Fruit fly (Drosophila melanogaster): ENCODE results near the gene CG4872.

DNA sequence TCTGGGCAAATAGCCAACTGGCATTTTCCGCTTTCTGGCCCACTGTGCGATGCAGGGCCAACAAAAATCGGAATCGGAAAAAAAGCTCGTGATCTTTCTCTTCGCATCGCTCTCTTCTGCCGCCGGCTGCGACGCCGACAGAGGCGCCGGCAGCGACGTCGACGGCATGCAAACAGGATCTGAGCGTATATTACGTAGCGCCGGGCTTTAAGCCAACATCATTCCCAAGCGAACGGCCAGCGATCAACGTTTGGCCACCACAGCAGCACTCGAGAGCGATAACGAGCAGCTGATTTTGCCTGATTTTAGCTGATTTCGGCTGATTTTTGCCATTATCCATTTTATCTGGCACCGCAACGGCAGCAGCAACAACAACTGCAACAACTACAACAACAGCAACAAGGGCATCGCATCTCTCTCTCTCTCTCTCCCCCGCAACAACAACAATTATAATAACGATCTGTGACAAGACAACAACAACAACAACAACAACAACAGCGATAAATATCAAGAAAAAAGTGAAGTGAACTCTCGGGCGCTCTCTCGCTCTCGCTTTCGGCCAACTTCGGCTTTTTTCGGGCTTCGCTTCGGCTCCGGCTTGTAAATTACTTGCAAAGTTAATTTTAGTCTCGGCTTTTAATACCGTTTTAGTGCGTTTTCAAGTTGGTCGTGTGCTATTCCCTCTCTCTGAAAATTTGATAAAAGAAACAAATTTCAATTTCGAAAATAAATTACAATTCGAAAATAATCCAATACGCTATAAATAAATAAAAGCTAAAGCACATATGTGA lies 32.0 kb downstream of the CG4872 start, which contains the start of gene CG4928:
- TF ChIP-seq usp (GFP tag; optimal IDR thresholded peaks at IDR 0.05) (no peak), psq (optimal IDR thresholded peaks at IDR 0.05) (no peak)
